3 worm cellular contexts compared by ENCODE assay signal in genomic region chrII:12830347-12830746, ce11.
A peak's percentile ranks its signal among the peaks of the same experiment; 100 is the strongest.
TF ChIP-seq lines count a peak whose summit lies in the region.

bcmo-1 (plus strand) TSS chrII:12830676.

TF ChIP-seq in whole organism, L1 larva, 84 proteins besides CTCF, POLR2A, EP300 and RAD21:
- TF ChIP-seq tbx-2 (tag; optimal IDR thresholded peaks at IDR 0.05; lab: Kevin White, UChicago) (no peak), nhr-20 (tag; optimal IDR thresholded peaks at IDR 0.05; lab: Kevin White, UChicago) (peak; percentile 25)
TF ChIP-seq in whole organism, L1 larva: peak in this region for 1.

TF ChIP-seq in whole organism, L4 larva, 104 proteins besides CTCF, POLR2A, EP300 and RAD21:
- TF ChIP-seq ctbp-1 (GFP tag; IDR thresholded peaks at IDR 0.05; lab: Robert Waterston, UW) (no peak), set-16 (GFP tag; IDR thresholded peaks at IDR 0.05; lab: Robert Waterston, UW) (no peak), Y105C5A.15 (GFP tag; IDR thresholded peaks at IDR 0.05; lab: Robert Waterston, UW) (no peak), F37D6.2 (tag; optimal IDR thresholded peaks at IDR 0.05; lab: Kevin White, UChicago) (no peak), lsy-2 (tag; optimal IDR thresholded peaks at IDR 0.05; lab: Kevin White, UChicago) (no peak), dve-1 (tag; optimal IDR thresholded peaks at IDR 0.05; lab: Kevin White, UChicago; ENCODE audit: insufficient read depth) (no peak), unc-62 (GFP tag; optimal IDR thresholded peaks at IDR 0.05 in 1 of 2; lab: Kevin White, UChicago) (no peak), unc-62 (tag; optimal IDR thresholded peaks at IDR 0.05; lab: Kevin White, UChicago) (no peak), mdl-1 (tag; optimal IDR thresholded peaks at IDR 0.05; lab: Kevin White, UChicago) (no peak), nhr-28 (tag; optimal IDR thresholded peaks at IDR 0.05; lab: Kevin White, UChicago) (peak; percentile 97), sdz-12 (GFP tag; optimal IDR thresholded peaks at IDR 0.05; lab: Kevin White, UChicago) (no peak), aha-1 (tag; lab: Kevin White, UChicago) (no peak), nhr-111 (GFP tag; optimal IDR thresholded peaks at IDR 0.05; lab: Kevin White, UChicago) (no peak), pqm-1 (tag; optimal IDR thresholded peaks at IDR 0.05; lab: Kevin White, UChicago) (peak; percentile 3)
TF ChIP-seq in whole organism, L4 larva: peak in this region for 2.

TF ChIP-seq in whole organism, young adult, 124 proteins besides CTCF, POLR2A, EP300 and RAD21:
- TF ChIP-seq aptf-3 (GFP tag; IDR thresholded peaks at IDR 0.05; lab: Robert Waterston, UW): no peak
- peak; percentile 37; the same call in 1 of the 2 replicates for TF ChIP-seq hmg-1.2 (GFP tag; IDR thresholded peaks at IDR 0.05; lab: Robert Waterston, UW)
